Fruit fly (Drosophila melanogaster) whole organism, prepupa: Measurements from ENCODE around the gene CG3434.

ENCODE experiments used
- Blimp-1 ChIP-seq: fragments of 200-800 bp; sonication (Bioruptor generic); optimal IDR thresholded peaks from 3 replicates; lab custom pipeline; 2017; ENCODE audit warnings: missing biosample characterization, missing genetic modification characterization, mild to moderate bottlenecking, moderate library complexity, missing genetic modification reagents
- CG10669 ChIP-seq: fragments of 200-800 bp; sonication (Bioruptor generic); optimal IDR thresholded peaks from 3 replicates; lab custom pipeline; 2018; ENCODE audit warnings: missing biosample characterization, mild to moderate bottlenecking, missing genetic modification characterization, moderate library complexity
- CG11294 ChIP-seq: fragments of 200-800 bp; sonication (Bioruptor generic); IDR thresholded peaks from 2 replicates; pipeline ENCODE4 v1.3.6; 2022; ENCODE audit warnings: missing biosample characterization, missing genetic modification characterization
- CG11762 ChIP-seq: fragments of 200-800 bp; sonication (Bioruptor generic); optimal IDR thresholded peaks from 3 replicates; lab custom pipeline; 2016; ENCODE audit warnings: missing biosample characterization, missing genetic modification characterization; ENCODE audit not compliant: insufficient read depth
- CG11902 ChIP-seq: fragments of 200-800 bp; sonication (Bioruptor generic); optimal IDR thresholded peaks from 3 replicates; lab custom pipeline; 2016; ENCODE audit warnings: missing biosample characterization, missing genetic modification characterization
- CG15336 ChIP-seq: fragments of 200-800 bp; sonication (Bioruptor generic); IDR thresholded peaks from 2 replicates; pipeline ENCODE4 v1.3.6; 2022; ENCODE audit warnings: missing biosample characterization, missing genetic modification characterization
- CG1621 ChIP-seq: fragments of 200-800 bp; sonication (Bioruptor generic); optimal IDR thresholded peaks from 3 replicates; lab custom pipeline; 2018; ENCODE audit warnings: missing biosample characterization, mild to moderate bottlenecking, missing genetic modification characterization
- CG3032 ChIP-seq: fragments of 200-800 bp; optimal IDR thresholded peaks from 2 replicates; lab custom pipeline; 2019; ENCODE audit warnings: missing biosample characterization, mild to moderate bottlenecking, missing genetic modification characterization, moderate library complexity
- CG31627 ChIP-seq: fragments of 200-800 bp; sonication (Bioruptor generic); optimal IDR thresholded peaks from 3 replicates; lab custom pipeline; 2016; ENCODE audit warnings: missing biosample characterization, missing genetic modification characterization
- CG32006 ChIP-seq: fragments of 200-800 bp; sonication (Bioruptor generic); optimal IDR thresholded peaks from 3 replicates; lab custom pipeline; 2017; ENCODE audit warnings: missing biosample characterization, mild to moderate bottlenecking, missing genetic modification characterization
- CG3919 ChIP-seq: fragments of 200-800 bp; sonication (Bioruptor generic); optimal IDR thresholded peaks from 3 replicates; lab custom pipeline; 2016; ENCODE audit warnings: missing biosample characterization, missing genetic modification characterization
- CG4318 ChIP-seq: fragments of 200-800 bp; sonication (Bioruptor generic); optimal IDR thresholded peaks from 3 replicates; lab custom pipeline; 2017; ENCODE audit warnings: missing biosample characterization, mild to moderate bottlenecking, missing genetic modification characterization
- CG6792 ChIP-seq: fragments of 200-800 bp; sonication (Bioruptor generic); optimal IDR thresholded peaks from 3 replicates; lab custom pipeline; 2016; ENCODE audit warnings: missing biosample characterization, missing genetic modification characterization
- CG6808 ChIP-seq: fragments of 200-800 bp; sonication (Bioruptor generic); optimal IDR thresholded peaks from 3 replicates; lab custom pipeline; 2017; ENCODE audit warnings: missing biosample characterization, missing genetic modification characterization, mild to moderate bottlenecking, moderate library complexity, missing genetic modification reagents
- CG6854 ChIP-seq: fragments of 200-800 bp; sonication (Bioruptor generic); optimal IDR thresholded peaks from 2 replicates; lab custom pipeline; 2017; ENCODE audit warnings: missing biosample characterization, mild to moderate bottlenecking, missing genetic modification characterization
- CG7368 ChIP-seq: fragments of 200-800 bp; sonication (Bioruptor generic); optimal IDR thresholded peaks from 3 replicates; lab custom pipeline; 2016; ENCODE audit warnings: missing biosample characterization, missing genetic modification characterization
- CG8119 ChIP-seq: fragments of 200-800 bp; sonication (Bioruptor generic); IDR thresholded peaks from 3 replicates; pipeline ENCODE4 v1.3.6; 2022; ENCODE audit warnings: missing biosample characterization, missing genetic modification characterization
- CG8632 ChIP-seq: fragments of 200-800 bp; sonication (Bioruptor generic); optimal IDR thresholded peaks from 3 replicates; lab custom pipeline; 2016; ENCODE audit warnings: missing biosample characterization, missing genetic modification characterization
- CG9139 ChIP-seq: fragments of 200-800 bp; sonication (Bioruptor generic); optimal IDR thresholded peaks from 3 replicates; lab custom pipeline; 2017; ENCODE audit warnings: missing biosample characterization, mild to moderate bottlenecking, missing genetic modification characterization
- Eip75B ChIP-seq: fragments of 200-800 bp; sonication (Bioruptor generic); optimal IDR thresholded peaks from 3 replicates; lab custom pipeline; 2016; ENCODE audit warnings: missing biosample characterization, missing genetic modification characterization
- Eip78C ChIP-seq: fragments of 200-800 bp; sonication (Bioruptor generic); peaks from one replicate; lab custom pipeline; 2016; ENCODE audit warnings: missing biosample characterization, missing genetic modification characterization
- Eip93F ChIP-seq: fragments of 200-800 bp; sonication (Bioruptor generic); optimal IDR thresholded peaks from 2 replicates; lab custom pipeline; 2016; ENCODE audit warnings: missing biosample characterization, mild to moderate bottlenecking, missing genetic modification characterization
- Ets21C ChIP-seq: fragments of 200-800 bp; sonication (Bioruptor generic); optimal IDR thresholded peaks from 3 replicates; lab custom pipeline; 2016; ENCODE audit warnings: missing biosample characterization, missing genetic modification characterization
- Ets96B ChIP-seq: fragments of 200-800 bp; optimal IDR thresholded peaks from 2 replicates; lab custom pipeline; 2019; ENCODE audit warnings: missing biosample characterization, mild to moderate bottlenecking, missing genetic modification characterization, moderate library complexity
- Hr38 ChIP-seq: sonication (Bioruptor generic); optimal IDR thresholded peaks from 2 replicates; lab custom pipeline; 2016; ENCODE audit warnings: missing biosample characterization, missing genetic modification characterization
- Hr39 ChIP-seq: fragments of 200-800 bp; sonication (Bioruptor generic); optimal IDR thresholded peaks from 2 replicates; lab custom pipeline; 2016; ENCODE audit warnings: missing biosample characterization, missing genetic modification characterization
- Hr4 ChIP-seq: fragments of 200-800 bp; sonication (Bioruptor generic); optimal IDR thresholded peaks from 3 replicates; lab custom pipeline; 2016; ENCODE audit warnings: missing biosample characterization, missing genetic modification characterization
- Met ChIP-seq: fragments of 200-800 bp; sonication (Bioruptor generic); optimal IDR thresholded peaks from 3 replicates; lab custom pipeline; 2016; ENCODE audit warnings: missing biosample characterization, missing genetic modification characterization
- OdsH ChIP-seq: fragments of 200-800 bp; sonication (Bioruptor generic); optimal IDR thresholded peaks from 3 replicates; lab custom pipeline; 2016; ENCODE audit warnings: missing biosample characterization, missing genetic modification characterization
- Sox14 ChIP-seq: fragments of 200-800 bp; sonication (Bioruptor generic); optimal IDR thresholded peaks from 3 replicates; lab custom pipeline; 2016; ENCODE audit warnings: missing biosample characterization, missing genetic modification characterization
- Sox15 ChIP-seq: fragments of 200-800 bp; sonication (Bioruptor generic); optimal IDR thresholded peaks from 3 replicates; lab custom pipeline; 2016; ENCODE audit warnings: missing biosample characterization, missing genetic modification characterization
- achi ChIP-seq: fragments of 200-800 bp; sonication (Bioruptor generic); optimal IDR thresholded peaks from 3 replicates; lab custom pipeline; 2016; ENCODE audit warnings: missing biosample characterization, missing genetic modification characterization
- acj6 ChIP-seq: fragments of 200-800 bp; sonication (Bioruptor generic); optimal IDR thresholded peaks from 3 replicates; lab custom pipeline; 2016; ENCODE audit warnings: missing biosample characterization, missing genetic modification characterization
- cyc ChIP-seq: fragments of 200-800 bp; sonication (Bioruptor generic); optimal IDR thresholded peaks from 3 replicates; lab custom pipeline; 2016; ENCODE audit warnings: missing biosample characterization, missing genetic modification characterization
- dac ChIP-seq: fragments of 200-800 bp; sonication (Bioruptor generic); optimal IDR thresholded peaks from 2 replicates; lab custom pipeline; 2017; ENCODE audit warnings: missing biosample characterization, mild to moderate bottlenecking, missing genetic modification characterization
- eg ChIP-seq: fragments of 200-800 bp; sonication (Bioruptor generic); IDR thresholded peaks from 3 replicates; pipeline ENCODE4 v1.3.6; 2022; ENCODE audit warnings: missing biosample characterization, missing genetic modification characterization
- esn ChIP-seq: fragments of 200-800 bp; sonication (Bioruptor generic); optimal IDR thresholded peaks from 2 replicates; lab custom pipeline; 2016; ENCODE audit warnings: missing biosample characterization, mild to moderate bottlenecking, missing genetic modification characterization, moderate library complexity
- fd59A ChIP-seq: fragments of 200-800 bp; sonication (Bioruptor generic); optimal IDR thresholded peaks from 2 replicates; lab custom pipeline; 2017; ENCODE audit warnings: missing biosample characterization, mild to moderate bottlenecking, missing genetic modification characterization, missing genetic modification reagents
- fd85E ChIP-seq: fragments of 200-800 bp; sonication (Bioruptor generic); optimal IDR thresholded peaks from 3 replicates; lab custom pipeline; 2016; ENCODE audit warnings: missing biosample characterization, missing genetic modification characterization
- fkh ChIP-seq: fragments of 200-800 bp; sonication (Bioruptor generic); optimal IDR thresholded peaks from 3 replicates; lab custom pipeline; 2017; ENCODE audit warnings: missing biosample characterization, mild to moderate bottlenecking, missing genetic modification characterization, moderate library complexity
- lz ChIP-seq: fragments of 200-800 bp; sonication (Bioruptor generic); optimal IDR thresholded peaks from 3 replicates; lab custom pipeline; 2016; ENCODE audit warnings: missing biosample characterization, missing genetic modification characterization
- net ChIP-seq: fragments of 200-800 bp; sonication (Bioruptor generic); optimal IDR thresholded peaks from 3 replicates; lab custom pipeline; 2016; ENCODE audit warnings: missing biosample characterization, missing genetic modification characterization
- pdm3 ChIP-seq: fragments of 200-800 bp; sonication (Bioruptor generic); optimal IDR thresholded peaks from 3 replicates; lab custom pipeline; 2016; ENCODE audit warnings: missing biosample characterization, missing genetic modification characterization
- salr ChIP-seq, 2 experiments: fragments of 200-800 bp; sonication (Bioruptor generic); optimal IDR thresholded peaks; 3 replicates each; lab custom pipeline; 2016 to 2018; ENCODE audit warnings: missing biosample characterization in 2 of 2, missing genetic modification characterization in 2 of 2, mild to moderate bottlenecking in 1 of 2
- svp ChIP-seq: fragments of 200-800 bp; sonication (Bioruptor generic); peaks from one replicate; lab custom pipeline; 2016; ENCODE audit warnings: missing biosample characterization, missing genetic modification characterization
- topi ChIP-seq: fragments of 200-800 bp; sonication (Bioruptor generic); optimal IDR thresholded peaks from 3 replicates; lab custom pipeline; 2016; ENCODE audit warnings: missing biosample characterization, missing genetic modification characterization
- vri ChIP-seq: fragments of 200-800 bp; sonication (Bioruptor generic); optimal IDR thresholded peaks from 3 replicates; lab custom pipeline; 2016; ENCODE audit warnings: missing biosample characterization, mild to moderate bottlenecking, missing genetic modification characterization

CG3434 gene

dm6 chr3L:9438858-9439257 is 21.7 kb downstream of the CG3434 start:
- no peak for TF ChIP-seq CG6792 (GFP tag; lab: Kevin White, UChicago)
- TF ChIP-seq OdsH (GFP tag; lab: Kevin White, UChicago), result no peak
- TF ChIP-seq dac (GFP tag; lab: Kevin White, UChicago), result no peak
- no peak for TF ChIP-seq CG11902 (GFP tag; lab: Kevin White, UChicago)
- no peak for TF ChIP-seq cyc (GFP tag; lab: Kevin White, UChicago)
- no peak for TF ChIP-seq lz (GFP tag; lab: Kevin White, UChicago)
- no peak for TF ChIP-seq CG31627
- no peak for TF ChIP-seq CG11762 (GFP tag; lab: Kevin White, UChicago)
- TF ChIP-seq fd59A, result no peak
- no peak for TF ChIP-seq fd85E (GFP tag; lab: Kevin White, UChicago)

dm6 chr3L:9435831-9436230 is 24.8 kb downstream of the CG3434 start:
- TF ChIP-seq topi (GFP tag; lab: Kevin White, UChicago), result no peak

dm6 chr3L:9435315-9435714 is 25.3 kb downstream of the CG3434 start, which contains the start of gene CG42526:
Gene CG42526, minus strand, starts transcription at chr3L:9435399.
- TF ChIP-seq CG8632 (GFP tag; lab: Kevin White, UChicago) (peak; percentile 14), Eip78C (peak; percentile 61), salr (GFP tag; optimal IDR thresholded peaks at IDR 0.05; lab: Kevin White, UChicago) (peak in 1 of 2 experiments; percentile 43), Hr39 (GFP tag; lab: Kevin White, UChicago) (peak; percentile 71), CG3032 (tag; lab: Kevin White, UChicago) (peak; percentile 24), pdm3 (peak; percentile 75), CG6792 (GFP tag; lab: Kevin White, UChicago) (peak; percentile 12), net (GFP tag; lab: Kevin White, UChicago) (peak; percentile 32), topi (GFP tag; lab: Kevin White, UChicago) (peak; percentile 33), CG8119 (GFP tag; lab: Robert Waterston, UW) (peak; percentile 35; the same call in 1 of the 3 replicates), Hr38 (GFP tag; lab: Kevin White, UChicago) (no peak), CG10669 (GFP tag; lab: Kevin White, UChicago) (no peak), CG9139 (no peak), CG31627 (peak; percentile 67), acj6 (GFP tag; lab: Kevin White, UChicago) (peak; percentile 51), achi (GFP tag; lab: Kevin White, UChicago) (peak; percentile 65), vri (GFP tag; lab: Kevin White, UChicago) (peak; percentile 41), Ets21C (GFP tag; lab: Kevin White, UChicago) (no peak), Hr4 (GFP tag; lab: Kevin White, UChicago) (peak; percentile 79), CG6854 (no peak), CG7368 (GFP tag; lab: Kevin White, UChicago) (no peak), CG32006 (peak; percentile 56), OdsH (GFP tag; lab: Kevin White, UChicago) (peak; percentile 67), cyc (GFP tag; lab: Kevin White, UChicago) (no peak), Ets96B (tag; lab: Kevin White, UChicago) (no peak), esn (GFP tag; lab: Kevin White, UChicago) (peak; percentile 78), Sox15 (GFP tag; lab: Kevin White, UChicago) (peak; percentile 28), CG6808 (GFP tag; lab: Kevin White, UChicago) (no peak), lz (GFP tag; lab: Kevin White, UChicago) (peak; percentile 57), CG11294 (no peak), CG11902 (GFP tag; lab: Kevin White, UChicago) (no peak), Eip93F (GFP tag; lab: Kevin White, UChicago) (no peak), CG11762 (GFP tag; lab: Kevin White, UChicago) (no peak), svp (GFP tag; lab: Kevin White, UChicago) (peak; percentile 77), CG4318 (no peak), fkh (no peak), CG3919 (GFP tag; lab: Kevin White, UChicago) (no peak), eg (GFP tag; lab: Robert Waterston, UW) (no peak), Met (GFP tag; lab: Kevin White, UChicago) (peak; percentile 63), CG15336 (peak; percentile 57), Sox14 (peak; percentile 58), Blimp-1 (GFP tag; lab: Kevin White, UChicago) (no peak), Eip75B (GFP tag; lab: Kevin White, UChicago) (peak; percentile 59), CG1621 (tag; lab: Kevin White, UChicago) (no peak)
